1 fruit fly cellular context compared by ENCODE assay signal in the genomic region with DNA sequence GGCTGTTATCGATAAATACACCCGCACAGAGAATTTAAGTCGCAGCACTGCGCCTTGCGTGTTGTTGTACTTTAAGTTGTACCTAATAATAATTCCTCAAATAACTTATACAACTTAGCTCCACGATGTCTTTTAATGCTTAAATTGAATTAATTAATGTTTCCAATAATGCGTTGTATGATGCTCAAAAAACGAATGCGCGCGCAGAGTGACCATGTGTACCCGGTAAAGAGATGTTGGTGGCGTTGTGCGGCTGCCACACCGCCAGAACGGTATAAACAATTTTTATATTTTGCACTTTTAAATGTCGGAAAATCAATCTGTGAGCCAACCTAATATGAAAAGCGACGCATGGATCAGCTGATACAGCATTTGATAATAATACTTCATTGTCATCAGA.
TF ChIP-seq lines count a peak whose summit lies in the region.

No protein-coding gene starts in this region.

TF ChIP-seq in whole organism, embryonic, 481 proteins besides CTCF, POLR2A, EP300 and RAD21 (continued from another document and continues in another):
- no peak for TF ChIP-seq Rx (GFP tag; IDR thresholded peaks at IDR 0.05; lab: Robert Waterston, UW)
- TF ChIP-seq cas (GFP tag; IDR thresholded peaks at IDR 0.05; lab: Robert Waterston, UW), result no peak
- TF ChIP-seq Side (GFP tag; optimal IDR thresholded peaks at IDR 0.05; lab: Kevin White, UChicago), result no peak
- peak; percentile 58 for TF ChIP-seq MESR4 (GFP tag; optimal IDR thresholded peaks at IDR 0.05; lab: Kevin White, UChicago)
- TF ChIP-seq Max (GFP tag; optimal IDR thresholded peaks at IDR 0.05; lab: Kevin White, UChicago), result no peak
- TF ChIP-seq HmgD (GFP tag; optimal IDR thresholded peaks at IDR 0.05; lab: Kevin White, UChicago), result no peak
- no peak for TF ChIP-seq jumu (GFP tag; optimal IDR thresholded peaks at IDR 0.05; lab: Kevin White, UChicago)
- peak; percentile 44 for TF ChIP-seq Abd-B (GFP tag; optimal IDR thresholded peaks at IDR 0.05; lab: Kevin White, UChicago)
- TF ChIP-seq zen (tag; optimal IDR thresholded peaks at IDR 0.05; lab: Kevin White, UChicago), result peak; percentile 46
- TF ChIP-seq sob (GFP tag; IDR thresholded peaks at IDR 0.05; lab: Robert Waterston, UW), result no peak
- TF ChIP-seq CG1832 (GFP tag; optimal IDR thresholded peaks at IDR 0.05; lab: Kevin White, UChicago), result no peak
- no peak for TF ChIP-seq seq (GFP tag; IDR thresholded peaks at IDR 0.05; lab: Robert Waterston, UW)
- no peak for TF ChIP-seq ci (GFP tag; IDR thresholded peaks at IDR 0.05; lab: Robert Waterston, UW)
- TF ChIP-seq Ada2b (GFP tag; IDR thresholded peaks at IDR 0.05; lab: Robert Waterston, UW), result no peak
- TF ChIP-seq Kr (GFP tag; optimal IDR thresholded peaks at IDR 0.05; lab: Kevin White, UChicago), result no peak
- TF ChIP-seq crc (GFP tag; optimal IDR thresholded peaks at IDR 0.05; lab: Kevin White, UChicago), result no peak
- peak; percentile 1 for TF ChIP-seq dm (GFP tag; optimal IDR thresholded peaks at IDR 0.05; lab: Kevin White, UChicago)
- peak; percentile 39; the same call in 1 of the 3 replicates for TF ChIP-seq CG16813 (GFP tag; IDR thresholded peaks at IDR 0.05; lab: Robert Waterston, UW; ENCODE audit: partially characterized antibody)
- peak; percentile 36 for TF ChIP-seq Lhr (GFP tag; optimal IDR thresholded peaks at IDR 0.05; lab: Kevin White, UChicago)
- TF ChIP-seq zf30C (GFP tag; optimal IDR thresholded peaks at IDR 0.05; lab: Kevin White, UChicago), result no peak
- no peak for TF ChIP-seq Stat92E (GFP tag; optimal IDR thresholded peaks at IDR 0.05; lab: Kevin White, UChicago)
- peak; percentile 29 for TF ChIP-seq CG2712 (tag; optimal IDR thresholded peaks at IDR 0.05; lab: Kevin White, UChicago)
- TF ChIP-seq CG10366 (GFP tag; IDR thresholded peaks at IDR 0.05; lab: Robert Waterston, UW), result no peak
- no peak for TF ChIP-seq CG3726 (GFP tag; IDR thresholded peaks at IDR 0.05; lab: Robert Waterston, UW)
- TF ChIP-seq CG8290 (GFP tag; optimal IDR thresholded peaks at IDR 0.05; lab: Kevin White, UChicago), result no peak
- TF ChIP-seq CG8290 (tag; optimal IDR thresholded peaks at IDR 0.05; lab: Kevin White, UChicago), result no peak
- peak; percentile 53; the same call in 1 of the 2 replicates for TF ChIP-seq unc-4 (GFP tag; IDR thresholded peaks at IDR 0.05; lab: Robert Waterston, UW; ENCODE audit: partially characterized antibody)
- no peak for TF ChIP-seq CG15011 (GFP tag; optimal IDR thresholded peaks at IDR 0.05; lab: Kevin White, UChicago)
- no peak for TF ChIP-seq CG4730 (GFP tag; IDR thresholded peaks at IDR 0.05; lab: Robert Waterston, UW)
- no peak for TF ChIP-seq esg (GFP tag; conservative IDR thresholded peaks at IDR 0.05; lab: Robert Waterston, UW)
- no peak for TF ChIP-seq Atf-2 (GFP tag; optimal IDR thresholded peaks at IDR 0.05; lab: Kevin White, UChicago)
- peak; percentile 90 for TF ChIP-seq Sin3A (optimal IDR thresholded peaks at IDR 0.05; lab: Kevin White, UChicago)
- no peak for TF ChIP-seq Taf1 (GFP tag; IDR thresholded peaks at IDR 0.05; lab: Robert Waterston, UW)
- no peak for TF ChIP-seq Doc2 (GFP tag; IDR thresholded peaks at IDR 0.05; lab: Robert Waterston, UW)
- no peak for TF ChIP-seq psq (GFP tag; optimal IDR thresholded peaks at IDR 0.05; lab: Kevin White, UChicago)
- TF ChIP-seq Awh (GFP tag; IDR thresholded peaks at IDR 0.05; lab: Robert Waterston, UW), result no peak
- TF ChIP-seq pros (GFP tag; optimal IDR thresholded peaks at IDR 0.05; lab: Kevin White, UChicago), result no peak
- no peak for TF ChIP-seq Dfd (GFP tag; optimal IDR thresholded peaks at IDR 0.05; lab: Kevin White, UChicago)
- TF ChIP-seq stwl (tag; optimal IDR thresholded peaks at IDR 0.05; lab: Kevin White, UChicago), result peak; percentile 58
- no peak for TF ChIP-seq maf-S (GFP tag; optimal IDR thresholded peaks at IDR 0.05; lab: Kevin White, UChicago)
- no peak for TF ChIP-seq repo (GFP tag; optimal IDR thresholded peaks at IDR 0.05; lab: Kevin White, UChicago)
- no peak for TF ChIP-seq Hand (GFP tag; optimal IDR thresholded peaks at IDR 0.05; lab: Kevin White, UChicago)
- TF ChIP-seq CG33213 (GFP tag; optimal IDR thresholded peaks at IDR 0.05; lab: Kevin White, UChicago), result peak; percentile 36
- no peak for TF ChIP-seq ash1 (GFP tag; optimal IDR thresholded peaks at IDR 0.05; lab: Kevin White, UChicago)
- TF ChIP-seq Fer3 (tag; optimal IDR thresholded peaks at IDR 0.05; lab: Kevin White, UChicago), result no peak
- TF ChIP-seq dmrt11E (tag; optimal IDR thresholded peaks at IDR 0.05; lab: Kevin White, UChicago), result no peak
- no peak for TF ChIP-seq cato (GFP tag; optimal IDR thresholded peaks at IDR 0.05; lab: Kevin White, UChicago; ENCODE audit: borderline replicate concordance)
- peak; percentile 41 for TF ChIP-seq phol (tag; optimal IDR thresholded peaks at IDR 0.05; lab: Kevin White, UChicago)
- no peak for TF ChIP-seq CG2129 (GFP tag; IDR thresholded peaks at IDR 0.05; lab: Robert Waterston, UW; ENCODE audit: partially characterized antibody)
- no peak for TF ChIP-seq CG43689 (GFP tag; IDR thresholded peaks at IDR 0.05; lab: Robert Waterston, UW)
- no peak for TF ChIP-seq eyg (GFP tag; optimal IDR thresholded peaks at IDR 0.05; lab: Kevin White, UChicago)
- TF ChIP-seq CG2202 (tag; optimal IDR thresholded peaks at IDR 0.05; lab: Kevin White, UChicago), result no peak
- no peak for TF ChIP-seq prd (optimal IDR thresholded peaks at IDR 0.05; lab: Kevin White, UChicago)
- TF ChIP-seq prd (GFP tag; IDR thresholded peaks at IDR 0.05; lab: Robert Waterston, UW), result no peak
- no peak for TF ChIP-seq CG17802 (tag; optimal IDR thresholded peaks at IDR 0.05; lab: Kevin White, UChicago)
- TF ChIP-seq exex (tag; optimal IDR thresholded peaks at IDR 0.05; lab: Kevin White, UChicago), result peak; percentile 5
- no peak for TF ChIP-seq dmrt99B (tag; optimal IDR thresholded peaks at IDR 0.05; lab: Kevin White, UChicago)
- no peak for TF ChIP-seq so (GFP tag; IDR thresholded peaks at IDR 0.05; lab: Robert Waterston, UW)
- peak; percentile 36 for TF ChIP-seq CG30020 (tag; optimal IDR thresholded peaks at IDR 0.05; lab: Kevin White, UChicago)
- no peak for TF ChIP-seq insv (GFP tag; optimal IDR thresholded peaks at IDR 0.05; lab: Kevin White, UChicago)
- no peak for TF ChIP-seq CG8089 (GFP tag; optimal IDR thresholded peaks at IDR 0.05; lab: Kevin White, UChicago)
- TF ChIP-seq Asciz (GFP tag; optimal IDR thresholded peaks at IDR 0.05; lab: Kevin White, UChicago), result no peak
- no peak for TF ChIP-seq D (optimal IDR thresholded peaks at IDR 0.05; lab: Kevin White, UChicago)
- TF ChIP-seq D (GFP tag; optimal IDR thresholded peaks at IDR 0.05; lab: Kevin White, UChicago), result no peak
- TF ChIP-seq Adf1 (GFP tag; IDR thresholded peaks at IDR 0.05; lab: Robert Waterston, UW), result no peak
- peak; percentile 63 for TF ChIP-seq Elba2 (GFP tag; optimal IDR thresholded peaks at IDR 0.05; lab: Kevin White, UChicago)
- TF ChIP-seq Usf (GFP tag; optimal IDR thresholded peaks at IDR 0.05; lab: Kevin White, UChicago), result no peak
- TF ChIP-seq ase (GFP tag; IDR thresholded peaks at IDR 0.05; lab: Robert Waterston, UW), result no peak
- TF ChIP-seq CG15269 (tag; optimal IDR thresholded peaks at IDR 0.05; lab: Kevin White, UChicago), result no peak
- no peak for TF ChIP-seq CG32532 (GFP tag; IDR thresholded peaks at IDR 0.05; lab: Robert Waterston, UW)
- no peak for TF ChIP-seq crol (GFP tag; IDR thresholded peaks at IDR 0.05; lab: Robert Waterston, UW)
- TF ChIP-seq CG14860 (GFP tag; IDR thresholded peaks at IDR 0.05; lab: Robert Waterston, UW; ENCODE audit: partially characterized antibody), result 0 out of 3 replicates have a peak, but pooled peaks have one; percentile 22
- no peak for TF ChIP-seq hb (GFP tag; IDR thresholded peaks at IDR 0.05; lab: Robert Waterston, UW; ENCODE audit: partially characterized antibody)
- no peak for TF ChIP-seq Atf3 (GFP tag; optimal IDR thresholded peaks at IDR 0.05; lab: Kevin White, UChicago)
- no peak for TF ChIP-seq CG9817 (tag; optimal IDR thresholded peaks at IDR 0.05; lab: Kevin White, UChicago)
- TF ChIP-seq Dip3 (GFP tag; optimal IDR thresholded peaks at IDR 0.05; lab: Kevin White, UChicago), result no peak
- TF ChIP-seq Nf-YC (tag; optimal IDR thresholded peaks at IDR 0.05; lab: Kevin White, UChicago), result no peak
- TF ChIP-seq CG9727 (GFP tag; optimal IDR thresholded peaks at IDR 0.05; lab: Kevin White, UChicago), result no peak
- no peak for TF ChIP-seq tna (GFP tag; IDR thresholded peaks at IDR 0.05; lab: Robert Waterston, UW; ENCODE audit: partially characterized antibody)
- no peak for TF ChIP-seq Doc3 (GFP tag; IDR thresholded peaks at IDR 0.05; lab: Robert Waterston, UW; ENCODE audit: partially characterized antibody)
- TF ChIP-seq Hr78 (GFP tag; optimal IDR thresholded peaks at IDR 0.05; lab: Kevin White, UChicago), result no peak
- TF ChIP-seq CG16779 (GFP tag; IDR thresholded peaks at IDR 0.05; lab: Robert Waterston, UW), result no peak
- no peak for TF ChIP-seq Aef1 (GFP tag; IDR thresholded peaks at IDR 0.05; lab: Robert Waterston, UW)
- TF ChIP-seq abd-A (tag; optimal IDR thresholded peaks at IDR 0.05; lab: Kevin White, UChicago), result no peak
- no peak for TF ChIP-seq jigr1 (GFP tag; IDR thresholded peaks at IDR 0.05; lab: Robert Waterston, UW)
- no peak for TF ChIP-seq D19A (tag; optimal IDR thresholded peaks at IDR 0.05; lab: Kevin White, UChicago)
- no peak for TF ChIP-seq sd (tag; optimal IDR thresholded peaks at IDR 0.05; lab: Kevin White, UChicago)
- peak; percentile 99 for TF ChIP-seq ewg (GFP tag; optimal IDR thresholded peaks at IDR 0.05; lab: Kevin White, UChicago)
- TF ChIP-seq CG1233 (GFP tag; optimal IDR thresholded peaks at IDR 0.05; lab: Kevin White, UChicago), result no peak
- TF ChIP-seq CG30431 (GFP tag; optimal IDR thresholded peaks at IDR 0.05; lab: Kevin White, UChicago), result no peak
- no peak for TF ChIP-seq tap (tag; optimal IDR thresholded peaks at IDR 0.05; lab: Kevin White, UChicago)
- TF ChIP-seq row (GFP tag; IDR thresholded peaks at IDR 0.05; lab: Robert Waterston, UW), result peak; percentile 27; the same call in 1 of the 3 replicates
- no peak for TF ChIP-seq CG14441 (GFP tag; IDR thresholded peaks at IDR 0.05; lab: Robert Waterston, UW)
- no peak for TF ChIP-seq Bgb (GFP tag; IDR thresholded peaks at IDR 0.05; lab: Robert Waterston, UW; ENCODE audit: partially characterized antibody)
- TF ChIP-seq CG8944 (GFP tag; optimal IDR thresholded peaks at IDR 0.05; lab: Kevin White, UChicago), result no peak
- no peak for TF ChIP-seq bcd (GFP tag; optimal IDR thresholded peaks at IDR 0.05; lab: Kevin White, UChicago)
- no peak for TF ChIP-seq CG8359 (GFP tag; optimal IDR thresholded peaks at IDR 0.05; lab: Kevin White, UChicago; ENCODE audit: borderline replicate concordance)
- TF ChIP-seq Drgx (GFP tag; IDR thresholded peaks at IDR 0.05; lab: Robert Waterston, UW), result no peak
- TF ChIP-seq Hr3 (GFP tag; optimal IDR thresholded peaks at IDR 0.05; lab: Kevin White, UChicago), result no peak
- TF ChIP-seq jing (GFP tag; optimal IDR thresholded peaks at IDR 0.05; lab: Kevin White, UChicago), result no peak
- peak; percentile 78 for TF ChIP-seq CG3995 (GFP tag; optimal IDR thresholded peaks at IDR 0.05; lab: Kevin White, UChicago)
- no peak for TF ChIP-seq CG18476 (GFP tag; optimal IDR thresholded peaks at IDR 0.05; lab: Kevin White, UChicago)
- no peak for TF ChIP-seq CG7271 (tag; optimal IDR thresholded peaks at IDR 0.05; lab: Kevin White, UChicago)
- no peak for TF ChIP-seq peb (GFP tag; IDR thresholded peaks at IDR 0.05; lab: Robert Waterston, UW)
- peak; percentile 38 for TF ChIP-seq nmo (GFP tag; optimal IDR thresholded peaks at IDR 0.05; lab: Kevin White, UChicago)
- no peak for TF ChIP-seq CG7556 (GFP tag; optimal IDR thresholded peaks at IDR 0.05; lab: Kevin White, UChicago)
- 0 out of 3 replicates have a peak, but pooled peaks have one; percentile 25 for TF ChIP-seq vnd (GFP tag; IDR thresholded peaks at IDR 0.05; lab: Robert Waterston, UW; ENCODE audit: partially characterized antibody)
- TF ChIP-seq E2f1 (GFP tag; IDR thresholded peaks at IDR 0.05; lab: Robert Waterston, UW), result no peak
- peak; percentile 94 for TF ChIP-seq Myb (GFP tag; optimal IDR thresholded peaks at IDR 0.05; lab: Kevin White, UChicago)
- TF ChIP-seq CG6254 (GFP tag; optimal IDR thresholded peaks at IDR 0.05; lab: Kevin White, UChicago), result no peak
- TF ChIP-seq dan (GFP tag; IDR thresholded peaks at IDR 0.05; lab: Robert Waterston, UW), result no peak
- TF ChIP-seq CG8924 (tag; optimal IDR thresholded peaks at IDR 0.05; lab: Kevin White, UChicago), result peak; percentile 25
- no peak for TF ChIP-seq pho (GFP tag; optimal IDR thresholded peaks at IDR 0.05; lab: Kevin White, UChicago)
- TF ChIP-seq Jarid2 (GFP tag; optimal IDR thresholded peaks at IDR 0.05; lab: Kevin White, UChicago), result no peak
- TF ChIP-seq CG18619 (GFP tag; optimal IDR thresholded peaks at IDR 0.05; lab: Kevin White, UChicago), result no peak
- no peak for TF ChIP-seq CG7987 (GFP tag; optimal IDR thresholded peaks at IDR 0.05; lab: Kevin White, UChicago)
- TF ChIP-seq Hr51 (GFP tag; optimal IDR thresholded peaks at IDR 0.05; lab: Kevin White, UChicago), result no peak
- TF ChIP-seq E2f2 (GFP tag; IDR thresholded peaks at IDR 0.05; lab: Robert Waterston, UW), result peak; percentile 82
- TF ChIP-seq Sry-δ (GFP tag; optimal IDR thresholded peaks at IDR 0.05; lab: Kevin White, UChicago), result peak; percentile 57
- TF ChIP-seq ATbp (GFP tag; optimal IDR thresholded peaks at IDR 0.05; lab: Kevin White, UChicago), result no peak
- TF ChIP-seq CG10654 (GFP tag; optimal IDR thresholded peaks at IDR 0.05; lab: Kevin White, UChicago), result no peak
- no peak for TF ChIP-seq HLH54F (GFP tag; optimal IDR thresholded peaks at IDR 0.05; lab: Kevin White, UChicago)
- TF ChIP-seq CG11456 (GFP tag; IDR thresholded peaks at IDR 0.05; lab: Robert Waterston, UW), result no peak
- TF ChIP-seq nerfin-2 (GFP tag; IDR thresholded peaks at IDR 0.05; lab: Robert Waterston, UW; ENCODE audit: partially characterized antibody), result no peak
- no peak for TF ChIP-seq CG7963 (GFP tag; IDR thresholded peaks at IDR 0.05; lab: Robert Waterston, UW; ENCODE audit: partially characterized antibody)
- TF ChIP-seq eve (GFP tag; optimal IDR thresholded peaks at IDR 0.05; lab: Kevin White, UChicago), result no peak
- no peak for TF ChIP-seq fd3F (GFP tag; optimal IDR thresholded peaks at IDR 0.05; lab: Kevin White, UChicago)
- TF ChIP-seq vfl (GFP tag; optimal IDR thresholded peaks at IDR 0.05; lab: Kevin White, UChicago), result no peak
- TF ChIP-seq sens (GFP tag; lab: Kevin White, UChicago), result peak; percentile 77
- TF ChIP-seq Optix (GFP tag; IDR thresholded peaks at IDR 0.05; lab: Robert Waterston, UW), result no peak
- no peak for TF ChIP-seq wdn (GFP tag; IDR thresholded peaks at IDR 0.05; lab: Robert Waterston, UW)
- TF ChIP-seq Fer2 (tag; optimal IDR thresholded peaks at IDR 0.05; lab: Kevin White, UChicago), result no peak
- TF ChIP-seq cg (GFP tag; optimal IDR thresholded peaks at IDR 0.05; lab: Kevin White, UChicago), result no peak
